Worm (Caenorhabditis elegans) whole organism, early embryonic: Measurements from ENCODE around the gene gdi-1.

ENCODE experiments used
- B0310.2 ChIP-seq: sonication (generic microtip); optimal IDR thresholded peaks from 2 replicates; lab custom pipeline; 2016; ENCODE audit warnings: mild to moderate bottlenecking, missing genetic modification characterization, missing compliant biosample characterization
- aly-1 ChIP-seq: sonication (generic microtip); optimal IDR thresholded peaks from 2 replicates; lab custom pipeline; 2016; ENCODE audit warnings: missing genetic modification characterization, missing compliant biosample characterization
- ama-1 ChIP-seq: fragments of 150-350 bp; optimal IDR thresholded peaks from 2 replicates; lab custom pipeline; 2014
- ceh-36 ChIP-seq: sonication (generic microtip); optimal IDR thresholded peaks from 2 replicates; lab custom pipeline; 2016; ENCODE audit warnings: missing genetic modification characterization, inconsistent platforms, missing compliant biosample characterization
- flt-1 ChIP-seq: fragments of 200-800 bp; sonication (Bioruptor generic); IDR thresholded peaks from 2 replicates; pipeline ENCODE4 v1.3.6; 2022; ENCODE audit warnings: missing genetic modification characterization, missing compliant biosample characterization
- hmbx-1 ChIP-seq: sonication (generic microtip); optimal IDR thresholded peaks from 2 replicates; lab custom pipeline; 2016; ENCODE audit warnings: mild to moderate bottlenecking, missing genetic modification characterization, missing compliant biosample characterization
- hmg-4 ChIP-seq: fragments of 200-800 bp; sonication (Bioruptor generic); optimal IDR thresholded peaks from 2 replicates; lab custom pipeline; 2018; ENCODE audit warnings: mild to moderate bottlenecking, missing genetic modification characterization, missing compliant biosample characterization
- hnd-1 ChIP-seq: sonication (generic microtip); optimal IDR thresholded peaks from 2 replicates; lab custom pipeline; 2016; ENCODE audit warnings: missing genetic modification characterization, missing compliant biosample characterization
- scrt-1 ChIP-seq: fragments of 200-800 bp; sonication (Bioruptor generic); IDR thresholded peaks from 2 replicates; pipeline ENCODE4 v1.3.6; 2022; ENCODE audit warnings: missing genetic modification characterization, missing compliant biosample characterization
- sea-1 ChIP-seq: fragments of 200-800 bp; sonication (Bioruptor generic); conservative IDR thresholded peaks from 2 replicates; pipeline ENCODE4 v1.3.6; 2022; ENCODE audit warnings: missing genetic modification characterization, missing compliant biosample characterization
- tbx-11 ChIP-seq: fragments of 200-800 bp; sonication (Bioruptor generic); IDR thresholded peaks from 2 replicates; pipeline ENCODE4 v1.3.6; 2022; ENCODE audit warnings: missing genetic modification characterization, missing compliant biosample characterization
- tbx-37 ChIP-seq: fragments of 200-800 bp; sonication (Bioruptor generic); conservative IDR thresholded peaks from 2 replicates; pipeline ENCODE4 v1.3.6; 2022; ENCODE audit warnings: missing genetic modification reagents, missing genetic modification characterization, missing compliant biosample characterization
- tra-4 ChIP-seq: sonication (generic microtip); optimal IDR thresholded peaks from 2 replicates; lab custom pipeline; 2017; ENCODE audit warnings: missing genetic modification characterization, missing compliant biosample characterization

DNA sequence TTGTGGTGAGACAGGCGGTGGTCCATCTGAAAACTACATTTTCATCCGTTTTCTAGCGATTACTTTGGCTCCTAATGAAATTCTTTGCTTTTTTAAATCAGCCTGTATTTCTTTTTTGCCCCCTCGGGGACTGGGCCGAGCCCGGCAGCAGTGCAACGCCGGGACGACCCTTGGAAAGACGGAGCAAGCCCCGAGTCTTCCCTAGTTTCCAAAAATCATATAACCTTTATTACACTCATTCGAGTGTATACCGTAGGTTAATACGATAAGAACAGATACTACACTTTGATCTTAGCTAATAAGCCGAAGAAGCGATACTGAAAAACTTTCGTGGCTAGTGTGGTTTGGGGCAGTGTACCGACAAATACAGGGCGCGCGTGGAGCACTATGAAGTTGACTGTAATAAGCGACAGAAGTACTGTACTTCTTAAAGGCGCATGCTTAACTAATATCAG is 27.9 kb downstream of the gdi-1 start:
- no peak for TF ChIP-seq tra-4
- TF ChIP-seq hmbx-1 (tag; lab: Kevin White, UChicago), result no peak
- TF ChIP-seq ama-1 (lab: Kevin White, UChicago), result no peak
- TF ChIP-seq tbx-11 (GFP tag; lab: Robert Waterston, UW), result no peak
- no peak for TF ChIP-seq ceh-36 (tag; lab: Kevin White, UChicago)
- no peak for TF ChIP-seq aly-1
- no peak for TF ChIP-seq flt-1 (GFP tag; lab: Robert Waterston, UW)
- TF ChIP-seq hmg-4 (GFP tag; lab: Kevin White, UChicago), result no peak
- TF ChIP-seq sea-1 (GFP tag; lab: Robert Waterston, UW), result no peak
- TF ChIP-seq B0310.2, result no peak
- TF ChIP-seq scrt-1, result no peak
- no peak for TF ChIP-seq hnd-1 (tag; lab: Kevin White, UChicago)
- TF ChIP-seq tbx-37 (GFP tag; lab: Robert Waterston, UW), result no peak
